Fruit fly (Drosophila melanogaster): ENCODE results near the gene TotE.
A peak's percentile ranks its signal among the peaks of the same experiment; 100 is the strongest.

The TotE gene

DNA sequence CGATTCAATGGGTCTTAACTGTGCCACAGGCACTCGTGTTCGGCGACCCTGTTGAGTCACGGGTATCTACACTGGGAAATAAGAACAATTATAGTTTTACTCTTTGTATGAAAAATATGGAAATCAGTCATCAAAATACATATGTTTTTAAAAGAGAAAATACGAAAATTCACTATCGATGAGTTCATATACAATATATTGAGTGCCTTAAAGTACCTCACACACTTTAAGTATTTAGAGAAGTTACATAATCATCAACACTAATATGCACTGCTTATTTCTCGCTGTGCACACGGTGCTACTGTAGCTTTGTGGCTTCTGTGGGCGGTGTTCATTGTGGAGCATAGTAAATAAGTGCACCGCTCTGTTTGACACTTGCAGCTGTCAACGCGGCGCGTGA lies 28.9 kb downstream of the TotE start (continued):
- TF ChIP-seq sens (GFP tag) = peak; percentile 84
- TF ChIP-seq ap (GFP tag; IDR thresholded peaks at IDR 0.05) = no peak
- peak; percentile 44 for TF ChIP-seq pum (GFP tag; optimal IDR thresholded peaks at IDR 0.05)
- TF ChIP-seq CG12659 (GFP tag; optimal IDR thresholded peaks at IDR 0.05) = no peak

DNA sequence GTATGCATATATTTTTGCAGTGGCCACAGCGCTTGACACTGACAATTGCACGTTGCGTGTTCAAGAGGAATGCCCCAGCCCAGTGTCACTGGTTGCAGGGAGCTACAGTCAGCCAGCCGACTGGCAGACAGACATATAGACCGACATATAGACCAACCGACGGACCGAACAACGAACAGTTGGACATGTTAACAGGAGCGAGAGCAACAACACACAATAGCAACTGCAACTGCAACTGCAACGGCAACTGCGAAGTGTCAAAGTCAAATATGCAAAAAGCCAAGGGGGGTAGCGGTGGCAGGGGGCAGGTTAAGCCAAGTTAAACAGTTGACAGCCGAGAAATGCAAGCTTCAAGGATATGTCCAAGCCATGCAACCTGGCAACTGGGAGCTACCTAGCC lies 38.3 kb downstream of the TotE start:
- TF ChIP-seq NfI (GFP tag; optimal IDR thresholded peaks at IDR 0.05) (no peak), trem (tag; optimal IDR thresholded peaks at IDR 0.05) (no peak), CG10267 (tag; optimal IDR thresholded peaks at IDR 0.05) (no peak), Opbp (GFP tag; IDR thresholded peaks at IDR 0.05; ENCODE audit: partially characterized antibody) (no peak), fd102C (GFP tag; optimal IDR thresholded peaks at IDR 0.05) (no peak), Oaz (GFP tag; IDR thresholded peaks at IDR 0.05) (no peak), Sry-β (GFP tag; optimal IDR thresholded peaks at IDR 0.05) (no peak), salm (tag; optimal IDR thresholded peaks at IDR 0.05) (no peak), toy (GFP tag; IDR thresholded peaks at IDR 0.05) (no peak), stwl (tag; optimal IDR thresholded peaks at IDR 0.05) (no peak)

DNA sequence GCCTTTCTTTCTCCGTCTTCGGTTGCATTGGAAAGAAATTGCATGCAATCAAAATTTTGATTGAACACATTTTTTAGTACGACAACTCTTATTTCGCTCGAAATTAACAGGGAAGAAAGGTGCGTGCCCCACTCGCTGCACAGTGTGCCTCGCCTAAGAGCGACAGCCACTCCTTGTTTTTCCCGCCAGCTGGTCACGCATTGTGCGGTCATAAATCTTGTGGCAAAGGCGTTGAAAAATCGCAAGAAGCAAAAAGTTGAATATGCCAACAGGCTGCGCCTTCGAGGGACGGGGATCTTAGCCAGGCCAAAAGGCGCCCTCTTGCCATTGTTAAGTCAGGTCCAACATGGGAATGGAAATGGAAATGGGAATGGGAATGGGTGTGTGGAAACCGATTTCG lies 41.2 kb downstream of the TotE start:
- TF ChIP-seq stc (GFP tag; IDR thresholded peaks at IDR 0.05) = no peak
- peak; percentile 20 for TF ChIP-seq Med (GFP tag)
- TF ChIP-seq grau (tag; optimal IDR thresholded peaks at IDR 0.05) = peak; percentile 52
- TF ChIP-seq Ets65A (GFP tag) = peak; percentile 4

DNA sequence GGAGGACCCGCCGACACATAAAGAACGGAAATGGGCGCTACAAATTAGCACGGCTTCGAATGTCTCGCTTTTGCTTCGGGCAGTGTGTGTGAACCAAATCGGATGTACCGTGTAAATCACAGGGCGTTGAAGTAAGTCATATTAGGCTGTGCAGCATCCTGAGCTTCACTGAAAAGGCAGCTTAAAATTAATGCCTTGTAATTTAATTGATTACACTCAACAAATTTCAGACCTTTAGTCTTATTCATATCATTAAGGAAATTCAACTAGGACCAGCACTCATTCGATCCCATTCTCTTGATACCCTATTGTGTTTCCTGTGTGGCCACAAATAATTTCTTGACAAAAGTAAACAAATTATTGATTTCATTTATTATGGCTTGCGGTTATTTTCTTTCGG lies 43.4 kb downstream of the TotE start:
- TF ChIP-seq fu2 (GFP tag; optimal IDR thresholded peaks at IDR 0.05) = no peak
- TF ChIP-seq sc (optimal IDR thresholded peaks at IDR 0.05) = no peak
- peak; percentile 27 for TF ChIP-seq sc (GFP tag; optimal IDR thresholded peaks at IDR 0.05)
- peak; percentile 92 for TF ChIP-seq CG34422 (GFP tag; IDR thresholded peaks at IDR 0.05)
- peak; percentile 69 for TF ChIP-seq CG10654 (GFP tag; optimal IDR thresholded peaks at IDR 0.05)
- TF ChIP-seq CG6272 (GFP tag; IDR thresholded peaks at IDR 0.05) = peak; percentile 70
- no peak for TF ChIP-seq CG17568 (GFP tag; optimal IDR thresholded peaks at IDR 0.05)
- TF ChIP-seq CG17359 (tag; optimal IDR thresholded peaks at IDR 0.05) = peak; percentile 77
- TF ChIP-seq BtbVII (GFP tag; optimal IDR thresholded peaks at IDR 0.05) = peak; percentile 30
- no peak for TF ChIP-seq CG15479 (GFP tag; optimal IDR thresholded peaks at IDR 0.05)
- TF ChIP-seq CG17912 (GFP tag; optimal IDR thresholded peaks at IDR 0.05) = no peak
- TF ChIP-seq CG4424 (GFP tag; optimal IDR thresholded peaks at IDR 0.05) = peak; percentile 82
- TF ChIP-seq Doc3 (GFP tag; IDR thresholded peaks at IDR 0.05; ENCODE audit: partially characterized antibody) = no peak
- no peak for TF ChIP-seq h (optimal IDR thresholded peaks at IDR 0.05)
- TF ChIP-seq CG7786 (GFP tag; optimal IDR thresholded peaks at IDR 0.05) = peak; percentile 56
- peak; percentile 76 for TF ChIP-seq Atf6 (GFP tag; IDR thresholded peaks at IDR 0.05)
- peak; percentile 50 for TF ChIP-seq zfh2 (GFP tag; optimal IDR thresholded peaks at IDR 0.05)
- no peak for TF ChIP-seq CG1832 (GFP tag; optimal IDR thresholded peaks at IDR 0.05)
- TF ChIP-seq gt (GFP tag; IDR thresholded peaks at IDR 0.05) = 0 out of 2 replicates have a peak, but pooled peaks have one; percentile 14
- 0 out of 2 replicates have a peak, but pooled peaks have one; percentile 21 for TF ChIP-seq crol (GFP tag; IDR thresholded peaks at IDR 0.05)
- peak; percentile 53 for TF ChIP-seq Hr3 (GFP tag; optimal IDR thresholded peaks at IDR 0.05)
- peak; percentile 51 for TF ChIP-seq CG1602 (GFP tag; optimal IDR thresholded peaks at IDR 0.05)
- TF ChIP-seq stc (GFP tag; IDR thresholded peaks at IDR 0.05) = peak; percentile 69
- peak; percentile 72 for TF ChIP-seq pum (GFP tag; optimal IDR thresholded peaks at IDR 0.05)
- no peak for TF ChIP-seq HLH4C (GFP tag; IDR thresholded peaks at IDR 0.05; ENCODE audit: partially characterized antibody)
- peak; percentile 77 for TF ChIP-seq CG12769 (tag; optimal IDR thresholded peaks at IDR 0.05)
- TF ChIP-seq pb (GFP tag; optimal IDR thresholded peaks at IDR 0.05) = peak; percentile 49
- TF ChIP-seq CG12155 (GFP tag; optimal IDR thresholded peaks at IDR 0.05) = peak; percentile 46
- peak; percentile 50 for TF ChIP-seq CG1647 (GFP tag; optimal IDR thresholded peaks at IDR 0.05)
- TF ChIP-seq nmo (GFP tag; optimal IDR thresholded peaks at IDR 0.05) = peak; percentile 64
- TF ChIP-seq CG2889 (GFP tag; IDR thresholded peaks at IDR 0.05) = peak; percentile 69; the same call in 2 of the 3 replicates
- TF ChIP-seq CG4707 (GFP tag; optimal IDR thresholded peaks at IDR 0.05) = no peak

Data from whole organism, embryonic.